Worm (Caenorhabditis elegans): ENCODE data around the gene pfd-4.

The pfd-4 gene

ce11 chrIV:11319884-11320362, 4.9 kb downstream of the pfd-4 start, which contains the start of gene B0035.18:
Gene B0035.18, plus strand, starts transcription at chrIV:11320312.
- TF ChIP-seq pha-4 (GFP tag; IDR thresholded peaks at IDR 0.05) = no peak
- no peak for TF ChIP-seq pha-4 (tag; optimal IDR thresholded peaks at IDR 0.05)
- no peak for TF ChIP-seq mdt-29 (GFP tag; IDR thresholded peaks at IDR 0.05)
- no peak for TF ChIP-seq Y5F2A.4 (GFP tag; optimal IDR thresholded peaks at IDR 0.05)
- peak; percentile 2 for TF ChIP-seq unc-130 (GFP tag; optimal IDR thresholded peaks at IDR 0.05)
- peak in 1 of 2 experiments; percentile 12 for TF ChIP-seq lsy-2 (tag; optimal IDR thresholded peaks at IDR 0.05)
- no peak for TF ChIP-seq ama-1 (optimal IDR thresholded peaks at IDR 0.05)
- no peak for TF ChIP-seq mxl-2 (GFP tag; conservative IDR thresholded peaks at IDR 0.05)
- no peak for TF ChIP-seq lin-13 (GFP tag; optimal IDR thresholded peaks at IDR 0.05)
- TF ChIP-seq D1046.2 (GFP tag; IDR thresholded peaks at IDR 0.05) = no peak
- no peak for TF ChIP-seq sdz-12 (GFP tag; optimal IDR thresholded peaks at IDR 0.05)
- TF ChIP-seq dve-1 (tag; optimal IDR thresholded peaks at IDR 0.05; ENCODE audit: insufficient read depth) = no peak
- no peak for TF ChIP-seq vab-7 (GFP tag; IDR thresholded peaks at IDR 0.05)
- no peak for TF ChIP-seq ztf-7 (tag; optimal IDR thresholded peaks at IDR 0.05)
- TF ChIP-seq nhr-237 (tag; optimal IDR thresholded peaks at IDR 0.05) = no peak

- TF ChIP-seq daf-16 (GFP tag; optimal IDR thresholded peaks at IDR 0.05) = no peak
- TF ChIP-seq daf-16 (tag; optimal IDR thresholded peaks at IDR 0.05) = peak; percentile 9
- no peak for TF ChIP-seq mdt-29 (GFP tag; IDR thresholded peaks at IDR 0.05)
Measured at ce11 chrIV:11320500-11320899, 5.5 kb downstream of the pfd-4 start, which contains the start of gene edg-1. Gene edg-1, plus strand, starts transcription at chrIV:11320800.

DNA sequence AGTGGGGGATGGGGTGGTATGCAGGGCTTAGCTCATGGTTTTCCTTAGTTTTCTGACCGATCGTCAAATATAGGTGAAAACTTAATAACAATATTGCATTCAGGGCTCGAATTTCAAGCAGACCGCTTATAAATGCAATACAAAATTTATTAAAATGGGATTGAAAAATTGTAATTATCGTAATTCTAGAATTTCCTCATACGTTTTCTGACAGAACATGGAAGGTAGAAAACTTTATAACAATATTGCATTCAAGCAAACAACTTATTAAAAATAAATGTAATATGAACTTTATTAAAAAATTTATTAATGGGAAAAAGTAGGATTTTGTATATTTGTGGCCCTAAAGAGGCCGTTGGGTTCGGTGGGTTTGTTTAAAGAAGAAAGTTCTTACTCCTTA, 8.7 kb downstream of the pfd-4 start:
- TF ChIP-seq daf-12 (tag; optimal IDR thresholded peaks at IDR 0.05) (no peak), mdl-1 (tag; optimal IDR thresholded peaks at IDR 0.05) (no peak), sdz-12 (GFP tag; optimal IDR thresholded peaks at IDR 0.05) (no peak), aha-1 (tag) (peak; percentile 51), lin-38 (GFP tag; IDR thresholded peaks at IDR 0.05) (peak; percentile 62), daf-19 (GFP tag; conservative IDR thresholded peaks at IDR 0.05) (no peak), arid-1 (GFP tag; conservative IDR thresholded peaks at IDR 0.05) (0 out of 2 replicates have a peak, but pooled peaks have one; percentile 41), dmd-8 (GFP tag; IDR thresholded peaks at IDR 0.05) (0 out of 2 replicates have a peak, but pooled peaks have one; percentile 4), ceh-62 (tag; optimal IDR thresholded peaks at IDR 0.05) (no peak), F26F4.8 (GFP tag; conservative IDR thresholded peaks at IDR 0.05) (peak; percentile 64; the same call in 1 of the 2 replicates), spr-1 (tag; optimal IDR thresholded peaks at IDR 0.05) (no peak), nhr-42 (GFP tag; IDR thresholded peaks at IDR 0.05) (no peak), hlh-11 (tag; optimal IDR thresholded peaks at IDR 0.05) (no peak), lin-13 (GFP tag; optimal IDR thresholded peaks at IDR 0.05) (no peak), php-3 (GFP tag; IDR thresholded peaks at IDR 0.05) (no peak), snpc-1.2 (GFP tag; IDR thresholded peaks at IDR 0.05) (peak; percentile 48; the same call in 1 of the 2 replicates), lsy-2 (tag; optimal IDR thresholded peaks at IDR 0.05) (no peak), attf-4 (tag; optimal IDR thresholded peaks at IDR 0.05) (no peak), R02D3.7 (tag; optimal IDR thresholded peaks at IDR 0.05) (no peak), Y105C5A.15 (GFP tag; IDR thresholded peaks at IDR 0.05) (no peak), lir-3 (tag; optimal IDR thresholded peaks at IDR 0.05) (no peak), hmg-1.1 (GFP tag; IDR thresholded peaks at IDR 0.05) (no peak), madf-5 (GFP tag; IDR thresholded peaks at IDR 0.05) (no peak), tag-97 (GFP tag; IDR thresholded peaks at IDR 0.05) (no peak), ceh-32 (tag; optimal IDR thresholded peaks at IDR 0.05; ENCODE audit: poor library complexity) (no peak)

Measured in whole organism, L4 larva.